Worm (Caenorhabditis elegans): ENCODE data around the gene T19H12.2.

The T19H12.2 gene

DNA sequence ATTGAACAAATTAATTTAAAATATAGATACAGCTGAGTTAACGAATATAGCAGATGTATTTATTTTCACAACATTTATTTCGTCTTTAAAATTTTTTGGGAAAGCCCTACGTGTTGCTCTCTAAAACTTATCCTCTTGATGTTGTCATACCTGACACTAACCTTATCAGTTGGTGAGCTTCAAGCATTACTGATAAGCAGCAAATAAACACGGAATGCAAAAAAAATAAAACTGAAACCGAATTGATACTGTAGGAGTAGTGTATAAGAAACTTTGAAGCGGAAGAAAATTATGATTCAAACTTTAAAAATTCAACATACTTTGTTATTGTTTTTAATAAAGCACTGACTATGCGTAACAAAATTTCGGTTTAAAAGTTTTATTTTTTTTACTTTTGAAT, 44.9 kb downstream of the T19H12.2 start:
- TF ChIP-seq unc-120 (tag; optimal IDR thresholded peaks at IDR 0.05; ENCODE audit: poor library complexity, severe bottlenecking) (no peak), pha-4 (tag; optimal IDR thresholded peaks at IDR 0.05) (no peak), ces-1 (GFP tag; optimal IDR thresholded peaks at IDR 0.05) (no peak), nhr-76 (tag; optimal IDR thresholded peaks at IDR 0.05) (no peak), sptf-1 (tag; optimal IDR thresholded peaks at IDR 0.05) (no peak), mab-5 (tag; optimal IDR thresholded peaks at IDR 0.05) (no peak)

DNA sequence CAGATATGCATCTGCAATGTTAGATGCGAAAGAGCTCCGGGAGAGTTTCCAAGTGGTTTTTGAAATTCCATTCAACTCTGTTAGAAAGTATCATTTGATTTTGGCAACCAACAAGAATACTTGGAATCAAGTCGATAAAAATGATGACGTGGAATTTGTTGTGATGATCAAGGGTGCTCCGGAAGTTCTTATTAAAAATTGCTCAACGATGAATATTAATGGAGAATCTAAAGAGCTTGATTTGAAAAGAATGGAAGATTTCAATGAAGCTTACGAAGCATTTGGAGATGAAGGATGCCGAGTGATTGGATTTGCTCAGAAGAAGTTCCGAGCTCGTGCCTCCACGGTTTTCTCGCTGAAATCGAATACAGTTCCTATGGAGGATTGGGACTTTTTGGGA, 47.1 kb downstream of the T19H12.2 start:
- TF ChIP-seq sptf-1 (tag; optimal IDR thresholded peaks at IDR 0.05) (no peak), nhr-2 (tag; optimal IDR thresholded peaks at IDR 0.05) (no peak), lin-13 (tag; optimal IDR thresholded peaks at IDR 0.05) (no peak), bed-3 (GFP tag; optimal IDR thresholded peaks at IDR 0.05) (no peak), lin-32 (GFP tag; optimal IDR thresholded peaks at IDR 0.05) (no peak)
